Worm (Caenorhabditis elegans) whole organism, early embryonic: ENCODE data around the gene skr-4.

ENCODE experiments used
- B0310.2 ChIP-seq: sonication (generic microtip); optimal IDR thresholded peaks from 2 replicates; lab custom pipeline; 2016; ENCODE audit warnings: mild to moderate bottlenecking, missing genetic modification characterization, missing compliant biosample characterization
- F13C5.2 ChIP-seq: sonication (generic microtip); optimal IDR thresholded peaks from 2 replicates; lab custom pipeline; 2017; ENCODE audit warnings: mild to moderate bottlenecking, missing genetic modification characterization, inconsistent platforms, missing compliant biosample characterization
- aly-1 ChIP-seq: sonication (generic microtip); optimal IDR thresholded peaks from 2 replicates; lab custom pipeline; 2016; ENCODE audit warnings: missing genetic modification characterization, missing compliant biosample characterization
- ama-1 ChIP-seq: fragments of 150-350 bp; optimal IDR thresholded peaks from 2 replicates; lab custom pipeline; 2014
- ceh-13 ChIP-seq: fragments of 200-800 bp; sonication (Bioruptor generic); optimal IDR thresholded peaks from 2 replicates; lab custom pipeline; 2018; ENCODE audit warnings: mild to moderate bottlenecking, missing genetic modification characterization, missing compliant biosample characterization
- ceh-36 ChIP-seq: sonication (generic microtip); optimal IDR thresholded peaks from 2 replicates; lab custom pipeline; 2016; ENCODE audit warnings: missing genetic modification characterization, inconsistent platforms, missing compliant biosample characterization
- ets-7 ChIP-seq: sonication (generic microtip); optimal IDR thresholded peaks from 2 replicates; lab custom pipeline; 2016; ENCODE audit warnings: missing genotype, missing genetic modification characterization, missing compliant biosample characterization
- flt-1 ChIP-seq: fragments of 200-800 bp; sonication (Bioruptor generic); IDR thresholded peaks from 2 replicates; pipeline ENCODE4 v1.3.6; 2022; ENCODE audit warnings: missing genetic modification characterization, missing compliant biosample characterization
- hmbx-1 ChIP-seq: sonication (generic microtip); optimal IDR thresholded peaks from 2 replicates; lab custom pipeline; 2016; ENCODE audit warnings: mild to moderate bottlenecking, missing genetic modification characterization, missing compliant biosample characterization
- hmg-4 ChIP-seq: fragments of 200-800 bp; sonication (Bioruptor generic); optimal IDR thresholded peaks from 2 replicates; lab custom pipeline; 2018; ENCODE audit warnings: mild to moderate bottlenecking, missing genetic modification characterization, missing compliant biosample characterization
- hnd-1 ChIP-seq: sonication (generic microtip); optimal IDR thresholded peaks from 2 replicates; lab custom pipeline; 2016; ENCODE audit warnings: missing genetic modification characterization, missing compliant biosample characterization
- pes-1 ChIP-seq: fragments of 200-800 bp; sonication (Bioruptor generic); IDR thresholded peaks from 2 replicates; pipeline ENCODE4 v1.3.6; 2022; ENCODE audit warnings: missing genetic modification reagents, missing genetic modification characterization, missing compliant biosample characterization
- scrt-1 ChIP-seq: fragments of 200-800 bp; sonication (Bioruptor generic); IDR thresholded peaks from 2 replicates; pipeline ENCODE4 v1.3.6; 2022; ENCODE audit warnings: missing genetic modification characterization, missing compliant biosample characterization
- sea-1 ChIP-seq: fragments of 200-800 bp; sonication (Bioruptor generic); conservative IDR thresholded peaks from 2 replicates; pipeline ENCODE4 v1.3.6; 2022; ENCODE audit warnings: missing genetic modification characterization, missing compliant biosample characterization
- tbx-11 ChIP-seq: fragments of 200-800 bp; sonication (Bioruptor generic); IDR thresholded peaks from 2 replicates; pipeline ENCODE4 v1.3.6; 2022; ENCODE audit warnings: missing genetic modification characterization, missing compliant biosample characterization
- tbx-37 ChIP-seq: fragments of 200-800 bp; sonication (Bioruptor generic); conservative IDR thresholded peaks from 2 replicates; pipeline ENCODE4 v1.3.6; 2022; ENCODE audit warnings: missing genetic modification reagents, missing genetic modification characterization, missing compliant biosample characterization
- tra-4 ChIP-seq: sonication (generic microtip); optimal IDR thresholded peaks from 2 replicates; lab custom pipeline; 2017; ENCODE audit warnings: missing genetic modification characterization, missing compliant biosample characterization

Gene skr-4

DNA sequence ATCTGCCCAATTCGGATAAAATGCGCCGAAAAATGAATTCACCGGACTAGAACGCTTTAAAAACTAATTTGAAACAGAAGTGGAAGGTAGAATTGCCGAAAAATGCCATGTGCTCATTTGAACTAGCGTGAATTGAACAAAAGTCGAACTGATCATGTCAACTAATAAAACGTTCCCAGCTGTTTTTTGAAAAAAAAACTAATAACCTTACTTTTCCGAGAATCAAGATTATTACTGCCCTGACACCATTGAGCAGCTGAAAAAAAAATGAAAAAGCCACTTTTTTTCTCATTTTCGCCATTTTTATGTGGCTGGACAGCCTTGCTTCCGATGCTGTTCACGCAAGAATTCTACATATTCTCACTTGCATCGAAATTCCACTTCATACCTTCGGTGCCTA lies 49.0 kb downstream of the skr-4 start, which contains the start of gene srh-173:
TSS of gene srh-173 (plus strand) at position 301 of the 400 bp plus-strand sequence.
- TF ChIP-seq scrt-1 (GFP tag; lab: Robert Waterston, UW) = no peak
- TF ChIP-seq tbx-11 (GFP tag; lab: Robert Waterston, UW) = no peak
- TF ChIP-seq sea-1 = no peak
- no peak for TF ChIP-seq pes-1 (GFP tag; lab: Robert Waterston, UW)
- no peak for TF ChIP-seq ceh-36 (tag; lab: Kevin White, UChicago)
- TF ChIP-seq ama-1 (lab: Kevin White, UChicago) = no peak
- no peak for TF ChIP-seq tbx-37 (GFP tag; lab: Robert Waterston, UW)
- TF ChIP-seq tra-4 (tag; lab: Kevin White, UChicago) = no peak
- TF ChIP-seq F13C5.2 (tag; lab: Kevin White, UChicago) = no peak
- TF ChIP-seq ceh-13 (GFP tag; lab: Kevin White, UChicago) = no peak
- no peak for TF ChIP-seq hnd-1
- TF ChIP-seq ets-7 (tag; lab: Kevin White, UChicago) = no peak
- TF ChIP-seq flt-1 = no peak
- no peak for TF ChIP-seq hmbx-1
- TF ChIP-seq B0310.2 (tag; lab: Kevin White, UChicago) = no peak
- TF ChIP-seq hmg-4 = no peak
- TF ChIP-seq aly-1 (tag; lab: Kevin White, UChicago) = no peak
